Worm (Caenorhabditis elegans) whole organism, L2 larva: ENCODE data around the gene Y43F8C.6.

Experiments
- ama-1 ChIP-seq: fragments of 150-350 bp; optimal IDR thresholded peaks from 2 replicates; lab custom pipeline; 2018; ENCODE audit warnings: inconsistent platforms
- dmd-4 ChIP-seq: sonication (generic microtip); optimal IDR thresholded peaks from 2 replicates; lab custom pipeline; 2017; ENCODE audit warnings: missing biosample characterization, missing genetic modification characterization
- lin-13 ChIP-seq: fragments of 150-350 bp; optimal IDR thresholded peaks from 2 replicates; lab custom pipeline; 2014; ENCODE audit warnings: missing biosample characterization, missing genetic modification reagents, missing genetic modification characterization
- nhr-11 ChIP-seq: fragments of 150-350 bp; optimal IDR thresholded peaks from 2 replicates; lab custom pipeline; 2014; ENCODE audit warnings: missing biosample characterization, missing genetic modification characterization
- nhr-12 ChIP-seq: fragments of 150-350 bp; optimal IDR thresholded peaks from 2 replicates; lab custom pipeline; 2014; ENCODE audit warnings: missing biosample characterization, missing genetic modification characterization
- ztf-11 ChIP-seq: sonication (generic microtip); optimal IDR thresholded peaks from 2 replicates; lab custom pipeline; 2017; ENCODE audit warnings: missing biosample characterization, missing genetic modification characterization

DNA sequence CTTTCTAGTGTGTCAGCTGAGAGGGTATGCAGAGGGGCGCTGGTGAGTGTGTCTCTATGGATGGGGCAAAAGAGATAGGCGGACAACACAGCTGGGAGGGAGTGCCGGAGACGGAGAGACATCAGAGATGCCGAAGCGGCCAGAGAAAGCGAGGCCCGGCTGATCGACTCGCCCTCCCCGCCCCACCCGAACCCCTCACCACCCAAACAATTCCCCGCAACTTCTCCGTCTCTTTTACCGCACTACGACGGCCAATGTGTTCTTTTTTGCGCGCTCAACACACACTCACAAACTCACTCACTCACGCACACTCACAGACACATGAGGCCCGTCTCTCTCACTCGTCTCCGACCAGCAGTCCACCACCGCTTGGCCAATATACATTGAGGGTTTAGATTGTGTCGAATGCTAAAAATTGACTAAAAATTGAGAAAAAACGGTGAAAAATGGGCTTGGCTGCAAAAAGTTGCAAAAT, 18.2 kb downstream of the Y43F8C.6 start, which contains the start of gene Y43F8C.3:
- TF ChIP-seq nhr-11 (tag; lab: Kevin White, UChicago): no peak
- TF ChIP-seq lin-13 (GFP tag; lab: Kevin White, UChicago): peak; percentile 76
- no peak for TF ChIP-seq ama-1 (lab: Kevin White, UChicago)
- no peak for TF ChIP-seq dmd-4 (tag; lab: Kevin White, UChicago)
- TF ChIP-seq ztf-11: no peak
- no peak for TF ChIP-seq nhr-12 (tag; lab: Kevin White, UChicago)
